Worm (Caenorhabditis elegans): ENCODE data around the gene nhr-222.
"Not testable (repeated sequence)": the region's sequence is repeated elsewhere in the genome, so short reads cannot be mapped to it uniquely, and the experiment has no call there.

ce11 chrV:3562824-3563223 lies 19.6 kb upstream of the nhr-222 start, which contains the start of gene T24A6.16:
- not testable (repeated sequence) for TF ChIP-seq xbp-1 (tag; optimal IDR thresholded peaks at IDR 0.05); egl-27 (tag; optimal IDR thresholded peaks at IDR 0.05); nhr-28 (tag; optimal IDR thresholded peaks at IDR 0.05); pag-3 (tag; optimal IDR thresholded peaks at IDR 0.05; ENCODE audit: borderline replicate concordance, insufficient read depth); unc-130 (tag; optimal IDR thresholded peaks at IDR 0.05); pax-3 (tag; optimal IDR thresholded peaks at IDR 0.05); blmp-1 (tag; optimal IDR thresholded peaks at IDR 0.05); nhr-76 (tag; optimal IDR thresholded peaks at IDR 0.05); ceh-88 (GFP tag; IDR thresholded peaks at IDR 0.05); nhr-12 (tag; optimal IDR thresholded peaks at IDR 0.05)
